Fruit fly (Drosophila melanogaster): ENCODE results near the gene Pdha.

DNA sequence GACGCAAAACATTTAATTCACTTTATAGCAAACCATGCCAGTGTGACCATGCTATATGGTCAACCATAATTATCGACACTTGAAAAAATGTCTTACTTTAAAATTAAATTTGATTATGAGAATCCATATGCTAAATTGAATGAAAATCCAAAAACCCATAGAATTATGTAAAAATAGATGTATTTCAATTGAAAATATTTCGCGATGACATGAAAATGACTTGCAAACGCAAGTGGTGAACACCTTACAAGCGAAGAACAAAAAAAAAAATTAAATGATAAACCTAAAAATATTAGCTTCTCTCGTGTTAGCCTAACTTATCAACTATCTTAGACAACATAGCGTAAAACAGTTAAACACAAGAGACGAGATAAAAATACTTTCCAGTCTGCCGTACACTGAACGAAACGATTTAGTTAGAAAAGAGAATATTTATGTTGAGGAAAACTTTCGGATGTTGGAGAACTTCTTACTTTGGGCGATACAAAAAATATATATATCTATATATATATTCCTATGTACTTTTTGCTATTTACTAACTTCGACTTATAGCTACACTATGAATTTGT lies 22.2 kb upstream of the Pdha start:
- peak; percentile 73 for TF ChIP-seq Myb (GFP tag; optimal IDR thresholded peaks at IDR 0.05)
- no peak for TF ChIP-seq cas (GFP tag; IDR thresholded peaks at IDR 0.05)
- TF ChIP-seq Trl (optimal IDR thresholded peaks at IDR 0.05): no peak
- TF ChIP-seq Trl (GFP tag; optimal IDR thresholded peaks at IDR 0.05): peak; percentile 4
